Worm (Caenorhabditis elegans) whole organism, L3 larva: ENCODE results near the gene gipc-2.
"Not testable (repeated sequence)": the region's sequence is repeated elsewhere in the genome, so short reads cannot be mapped to it uniquely, and the experiment has no call there.

Experiments used
- R02D3.7 ChIP-seq: fragments of 150-350 bp; optimal IDR thresholded peaks from 2 replicates; lab custom pipeline; 2014; ENCODE audit warnings: missing biosample characterization, missing genetic modification characterization
- aly-2 ChIP-seq: fragments of 150-350 bp; optimal IDR thresholded peaks from 2 replicates; lab custom pipeline; 2014; ENCODE audit warnings: missing biosample characterization, missing genetic modification characterization
- ceh-16 ChIP-seq: sonication (generic microtip); optimal IDR thresholded peaks from 2 replicates; lab custom pipeline; 2017; ENCODE audit warnings: missing biosample characterization, missing genetic modification characterization
- ceh-28 ChIP-seq: fragments of 150-350 bp; optimal IDR thresholded peaks from 2 replicates; lab custom pipeline; 2014; ENCODE audit warnings: missing biosample characterization, missing genetic modification reagents, missing genetic modification characterization
- ceh-82 ChIP-seq: fragments of 150-350 bp; optimal IDR thresholded peaks from 2 replicates; lab custom pipeline; 2014; ENCODE audit warnings: missing biosample characterization, missing genetic modification characterization
- ceh-9 ChIP-seq: sonication (generic microtip); optimal IDR thresholded peaks from 2 replicates; lab custom pipeline; 2018; ENCODE audit warnings: missing biosample characterization, missing genetic modification characterization
- daf-12 ChIP-seq: fragments of 150-350 bp; optimal IDR thresholded peaks from 2 replicates; lab custom pipeline; 2014; ENCODE audit warnings: missing biosample characterization, missing genetic modification reagents, missing genetic modification characterization
- egl-27 ChIP-seq: sonication (generic microtip); optimal IDR thresholded peaks from 4 replicates; lab custom pipeline; 2017; ENCODE audit warnings: missing biosample characterization, missing genetic modification reagents, missing genetic modification characterization
- elt-1 ChIP-seq: fragments of 150-350 bp; optimal IDR thresholded peaks from 2 replicates; lab custom pipeline; 2014; ENCODE audit warnings: missing biosample characterization, missing genetic modification characterization
- elt-2 ChIP-seq: sonication (generic microtip); optimal IDR thresholded peaks from 2 replicates; lab custom pipeline; 2016; ENCODE audit warnings: missing genetic modification reagents, mild to moderate bottlenecking, missing genetic modification characterization, missing compliant biosample characterization
- elt-3 ChIP-seq, 3 experiments: fragments of 150-350 bp in 1 of 3; sonication (generic microtip) in 2 of 3; optimal IDR thresholded peaks; 2 replicates in 2 of 3; 4 replicates in 1 of 3; lab custom pipeline; 2014 to 2017; ENCODE audit warnings: missing biosample characterization in 3 of 3, missing genetic modification characterization in 3 of 3
- fkh-10 ChIP-seq: sonication (generic microtip); optimal IDR thresholded peaks from 2 replicates; lab custom pipeline; 2017; ENCODE audit warnings: missing biosample characterization, missing genetic modification reagents, missing genetic modification characterization
- fkh-2 ChIP-seq: fragments of 150-350 bp; optimal IDR thresholded peaks from 2 replicates; lab custom pipeline; 2014; ENCODE audit warnings: missing biosample characterization, missing genetic modification reagents, missing genetic modification characterization
- fos-1 ChIP-seq: fragments of 150-350 bp; optimal IDR thresholded peaks from 2 replicates; lab custom pipeline; 2014; ENCODE audit warnings: missing biosample characterization, missing genetic modification characterization
- hmg-11 ChIP-seq: sonication (generic microtip); optimal IDR thresholded peaks from 2 replicates; lab custom pipeline; 2016; ENCODE audit warnings: missing genetic modification characterization, missing compliant biosample characterization
- jun-1 ChIP-seq: fragments of 150-350 bp; optimal IDR thresholded peaks from 2 replicates; lab custom pipeline; 2014; ENCODE audit warnings: missing biosample characterization, missing genetic modification reagents, missing genetic modification characterization
- lin-15B ChIP-seq: fragments of 150-350 bp; optimal IDR thresholded peaks from 2 replicates; lab custom pipeline; 2014; ENCODE audit warnings: missing biosample characterization, missing genetic modification characterization
- mdl-1 ChIP-seq: fragments of 150-350 bp; optimal IDR thresholded peaks from 2 replicates; lab custom pipeline; 2014; ENCODE audit warnings: missing biosample characterization, missing genetic modification characterization
- nfya-1 ChIP-seq: sonication (generic microtip); optimal IDR thresholded peaks from 2 replicates; lab custom pipeline; 2017; ENCODE audit warnings: missing genetic modification characterization, mild to moderate bottlenecking, missing compliant biosample characterization, antibody characterized with exemption, moderate library complexity; ENCODE audit not compliant: insufficient read depth
- nhr-11 ChIP-seq: fragments of 150-350 bp; optimal IDR thresholded peaks from 2 replicates; lab custom pipeline; 2014; ENCODE audit warnings: missing biosample characterization, missing genetic modification characterization
- nhr-12 ChIP-seq: fragments of 150-350 bp; optimal IDR thresholded peaks from 2 replicates; lab custom pipeline; 2014; ENCODE audit warnings: missing biosample characterization, missing genetic modification characterization
- nhr-23 ChIP-seq: fragments of 150-350 bp; optimal IDR thresholded peaks from 2 replicates; lab custom pipeline; 2014; ENCODE audit warnings: missing biosample characterization, missing genetic modification reagents, missing genetic modification characterization
- nhr-237 ChIP-seq: fragments of 150-350 bp; optimal IDR thresholded peaks from 2 replicates; lab custom pipeline; 2014; ENCODE audit warnings: missing biosample characterization, missing genetic modification characterization
- nhr-25 ChIP-seq: sonication (generic microtip); optimal IDR thresholded peaks from 2 replicates; lab custom pipeline; 2017; ENCODE audit warnings: missing biosample characterization, missing genetic modification characterization
- nhr-28 ChIP-seq: fragments of 150-350 bp; optimal IDR thresholded peaks from 2 replicates; lab custom pipeline; 2014; ENCODE audit warnings: missing biosample characterization, missing genetic modification characterization
- nhr-67 ChIP-seq: fragments of 150-350 bp; optimal IDR thresholded peaks from 2 replicates; lab custom pipeline; 2014; ENCODE audit warnings: missing biosample characterization, missing genetic modification characterization
- nhr-76 ChIP-seq: fragments of 150-350 bp; sonication (generic microtip); optimal IDR thresholded peaks from 5 replicates; lab custom pipeline; 2014; ENCODE audit warnings: missing biosample characterization, missing genetic modification characterization
- nhr-77 ChIP-seq: fragments of 150-350 bp; optimal IDR thresholded peaks from 2 replicates; lab custom pipeline; 2014; ENCODE audit warnings: missing biosample characterization, missing genetic modification characterization
- pha-4 ChIP-seq: fragments of 150-350 bp; optimal IDR thresholded peaks from 2 replicates; lab custom pipeline; 2014; ENCODE audit warnings: missing biosample characterization, missing genetic modification reagents, missing genetic modification characterization
- pqm-1 ChIP-seq: fragments of 150-350 bp; optimal IDR thresholded peaks from 2 replicates; lab custom pipeline; 2017; ENCODE audit warnings: missing biosample characterization, missing genetic modification characterization, inconsistent platforms
- sea-2 ChIP-seq: fragments of 150-350 bp; sonication (generic microtip); optimal IDR thresholded peaks from 4 replicates; lab custom pipeline; 2014; ENCODE audit warnings: missing biosample characterization, missing genetic modification reagents, missing genetic modification characterization
- snpc-4 ChIP-seq: fragments of 150-350 bp; optimal IDR thresholded peaks from 2 replicates; lab custom pipeline; 2014; ENCODE audit warnings: missing biosample characterization, missing genetic modification characterization
- tbx-2 ChIP-seq: sonication (generic microtip); optimal IDR thresholded peaks from 2 replicates; lab custom pipeline; 2016; ENCODE audit warnings: mild to moderate bottlenecking, missing genetic modification characterization, missing compliant biosample characterization
- unc-39 ChIP-seq: sonication (generic microtip); optimal IDR thresholded peaks from 4 replicates; lab custom pipeline; 2017; ENCODE audit warnings: missing biosample characterization, missing genetic modification characterization
- unc-62 ChIP-seq: fragments of 150-350 bp; sonication (generic microtip); optimal IDR thresholded peaks from 4 replicates; lab custom pipeline; 2014; ENCODE audit warnings: missing biosample characterization, missing genetic modification reagents, missing genetic modification characterization
- zag-1 ChIP-seq: fragments of 150-350 bp; optimal IDR thresholded peaks from 2 replicates; lab custom pipeline; 2014; ENCODE audit warnings: missing biosample characterization, missing genetic modification characterization
- ztf-11 ChIP-seq: fragments of 150-350 bp; optimal IDR thresholded peaks from 2 replicates; lab custom pipeline; 2014; ENCODE audit warnings: missing biosample characterization, missing genetic modification characterization
- ztf-4 ChIP-seq: fragments of 150-350 bp; optimal IDR thresholded peaks from 2 replicates; lab custom pipeline; 2014; ENCODE audit warnings: missing biosample characterization, missing genetic modification characterization

Gene gipc-2

DNA sequence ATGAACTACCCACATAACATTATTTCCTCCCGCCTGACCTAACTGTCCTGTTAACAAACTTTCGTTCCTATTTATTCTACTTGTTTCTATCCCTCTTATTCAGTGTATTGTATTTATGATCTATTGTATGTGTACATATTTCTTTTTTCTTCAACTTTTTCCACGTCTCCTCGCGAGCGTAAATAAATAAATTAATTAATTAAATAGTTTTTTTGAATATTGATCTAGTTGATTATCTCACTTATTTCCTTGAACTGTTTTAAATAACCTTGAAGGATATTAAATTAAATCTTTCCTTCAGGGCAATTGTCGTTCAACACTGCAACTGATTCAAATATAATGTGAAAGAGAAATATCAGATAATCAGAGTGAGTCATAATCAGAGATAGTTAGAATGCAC is 15.4 kb upstream of the gipc-2 start, which contains the start of gene frk-1:
Gene frk-1 (plus strand): TSS at position 301 of the 400 bp plus-strand sequence.
- TF ChIP-seq nhr-237 (tag; lab: Kevin White, UChicago) (no peak), unc-62 (GFP tag; lab: Kevin White, UChicago) (no peak), nhr-23 (no peak), pqm-1 (no peak), pha-4 (tag; lab: Kevin White, UChicago) (no peak), zag-1 (tag; lab: Kevin White, UChicago) (no peak)

ce11 chrIV:10040803-10041202 is 13.3 kb upstream of the gipc-2 start, which contains the start of gene dhs-31:
TSS of gene dhs-31 (minus strand) at chrIV:10040903.
- TF ChIP-seq nhr-25 (tag; lab: Kevin White, UChicago) = no peak
- no peak for TF ChIP-seq ceh-82 (tag; lab: Kevin White, UChicago)
- TF ChIP-seq nhr-67 (tag; lab: Kevin White, UChicago) = no peak
- TF ChIP-seq tbx-2 (tag; lab: Kevin White, UChicago) = no peak
- no peak for TF ChIP-seq elt-1 (tag; lab: Kevin White, UChicago)
- TF ChIP-seq nhr-23 = no peak
- TF ChIP-seq daf-12 = no peak
- no peak for TF ChIP-seq aly-2 (tag; lab: Kevin White, UChicago)

DNA sequence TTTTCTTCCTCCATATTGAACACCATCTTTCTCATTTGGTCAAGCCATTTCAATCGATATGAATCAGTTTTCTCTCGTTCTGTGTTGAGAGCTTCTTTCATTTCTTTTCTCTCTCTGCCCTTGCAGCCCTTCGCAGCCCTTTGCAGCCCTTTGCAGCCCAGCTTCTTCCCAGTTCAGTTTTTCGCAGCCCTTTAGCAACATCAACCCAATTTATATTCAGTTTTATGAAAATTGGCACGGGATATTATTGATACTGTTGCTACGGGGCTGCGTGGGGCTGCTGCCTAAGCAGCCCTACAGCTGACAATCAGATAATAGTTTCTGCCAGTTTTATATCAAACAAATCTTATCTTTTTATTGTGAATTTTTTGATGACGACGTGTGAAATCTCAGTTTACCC is 9.5 kb upstream of the gipc-2 start, which contains the start of gene F44D12.10:
Gene F44D12.10 (minus strand): TSS at position 101 of the 400 bp plus-strand sequence.
- no peak for TF ChIP-seq nhr-28 (tag; lab: Kevin White, UChicago)
- TF ChIP-seq nhr-77 = no peak
- TF ChIP-seq nhr-23 = no peak
- no peak for TF ChIP-seq nhr-12 (tag; lab: Kevin White, UChicago)
- TF ChIP-seq ceh-9 = no peak
- TF ChIP-seq elt-2 (tag; lab: Kevin White, UChicago) = no peak
- no peak for TF ChIP-seq mdl-1 (tag; lab: Kevin White, UChicago)
- TF ChIP-seq unc-62 (GFP tag; lab: Kevin White, UChicago) = no peak
- TF ChIP-seq zag-1 (tag; lab: Kevin White, UChicago) = no peak
- TF ChIP-seq hmg-11 (tag; lab: Kevin White, UChicago) = no peak

- TF ChIP-seq pha-4 (tag; lab: Kevin White, UChicago) (no peak), pqm-1 (no peak), sea-2 (GFP tag; lab: Kevin White, UChicago) (no peak), ceh-9 (no peak), nhr-23 (no peak), nhr-12 (tag; lab: Kevin White, UChicago) (no peak), elt-3 (tag; optimal IDR thresholded peaks at IDR 0.05; lab: Kevin White, UChicago) (no peak), ceh-16 (tag; lab: Kevin White, UChicago) (no peak), fkh-2 (tag; lab: Kevin White, UChicago) (no peak), nhr-76 (no peak), nfya-1 (no peak), ceh-28 (tag; lab: Kevin White, UChicago) (no peak), elt-1 (tag; lab: Kevin White, UChicago) (no peak), nhr-237 (tag; lab: Kevin White, UChicago) (no peak), unc-39 (tag; lab: Kevin White, UChicago) (no peak), ztf-11 (no peak), nhr-67 (tag; lab: Kevin White, UChicago) (no peak)
Observed at ce11 chrIV:10033053-10033452, 5.6 kb upstream of the gipc-2 start, which contains the start of gene F44D12.6. TSS of gene F44D12.6 (plus strand) at chrIV:10033353.

DNA sequence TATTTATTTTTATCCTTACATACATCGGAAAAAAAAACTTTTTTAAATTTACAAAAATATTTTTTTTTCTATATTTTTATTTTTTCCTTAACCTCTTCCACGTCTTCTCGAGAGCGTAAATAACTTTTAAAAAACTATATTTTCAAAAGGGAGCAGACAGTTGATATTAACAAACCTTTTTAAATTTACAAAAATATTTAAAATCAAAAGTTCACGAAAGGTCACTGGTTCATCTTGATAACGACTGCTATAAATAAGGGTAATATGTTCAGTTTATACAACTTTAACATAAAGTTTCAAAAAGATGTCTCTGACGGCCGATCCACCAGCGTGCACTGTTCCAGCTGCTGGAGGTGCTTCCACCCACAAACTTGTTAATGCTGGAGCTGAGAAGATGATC is 1.3 kb upstream of the gipc-2 start, which contains the start of the genes F44D12.16 and msd-2:
Gene F44D12.16 (plus strand): TSS at position 301 of the 400 bp plus-strand sequence.
Gene msd-2 (plus strand): TSS at position 305 of the 400 bp plus-strand sequence.
- TF ChIP-seq lin-15B, ceh-82, R02D3.7 (tag; lab: Kevin White, UChicago): not testable (repeated sequence)
- TF ChIP-seq, all 47 proteins: peak for 0; not testable (repeated sequence) for 47

DNA sequence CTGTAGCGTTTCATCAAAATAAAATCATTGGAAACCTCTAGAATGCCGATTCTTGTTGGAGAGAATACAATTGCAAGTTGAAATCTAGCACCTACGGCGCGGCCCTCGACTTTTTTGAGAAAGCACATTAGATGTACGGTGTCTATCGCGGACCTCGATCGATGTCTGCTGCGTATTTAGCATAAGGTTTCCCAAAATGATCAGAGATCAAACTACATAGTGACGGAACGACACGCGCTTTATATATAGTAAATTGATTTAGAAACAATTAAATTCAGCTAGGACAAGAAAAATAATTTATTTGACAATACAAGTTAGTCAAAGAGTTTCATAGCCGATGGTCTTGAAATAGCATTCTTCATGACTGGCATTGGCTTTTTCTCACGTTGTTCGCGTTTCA is 1.3 kb downstream of the gipc-2 start:
- TF ChIP-seq unc-39 (tag; lab: Kevin White, UChicago) (no peak), fos-1 (tag; lab: Kevin White, UChicago) (no peak), jun-1 (tag; lab: Kevin White, UChicago) (no peak), lin-15B (tag; lab: Kevin White, UChicago) (no peak), nhr-11 (tag; lab: Kevin White, UChicago) (no peak), sea-2 (GFP tag; lab: Kevin White, UChicago) (no peak), fkh-10 (GFP tag; lab: Kevin White, UChicago) (no peak), hmg-11 (tag; lab: Kevin White, UChicago) (no peak), egl-27 (tag; lab: Kevin White, UChicago) (no peak), ceh-28 (tag; lab: Kevin White, UChicago) (no peak), nhr-77 (no peak), ztf-4 (tag; lab: Kevin White, UChicago) (no peak), snpc-4 (tag; lab: Kevin White, UChicago) (no peak), aly-2 (tag; lab: Kevin White, UChicago) (no peak)
